Worm (Caenorhabditis elegans) whole organism, late embryonic: ENCODE data around the gene scl-11.

Source experiments
- Y22D7AL.16 ChIP-seq: sonication (generic microtip); optimal IDR thresholded peaks from 2 replicates; lab custom pipeline; 2016; ENCODE audit warnings: missing genetic modification characterization, missing compliant biosample characterization
- ama-1 ChIP-seq: fragments of 150-350 bp; optimal IDR thresholded peaks from 2 replicates; lab custom pipeline; 2014
- fkh-6 ChIP-seq: sonication (generic microtip); optimal IDR thresholded peaks from 2 replicates; lab custom pipeline; 2016; ENCODE audit warnings: missing genetic modification characterization, missing compliant biosample characterization
- odd-2 ChIP-seq: sonication (generic microtip); optimal IDR thresholded peaks from 2 replicates; lab custom pipeline; 2017; ENCODE audit warnings: antibody characterized with exemption, mild to moderate bottlenecking, missing genetic modification characterization, missing compliant biosample characterization
- pqm-1 ChIP-seq: sonication (generic microtip); optimal IDR thresholded peaks from 2 replicates; lab custom pipeline; 2016; ENCODE audit warnings: missing genetic modification characterization, missing compliant biosample characterization
- syd-9 ChIP-seq: sonication (generic microtip); optimal IDR thresholded peaks from 2 replicates; lab custom pipeline; 2016; ENCODE audit warnings: mild to moderate bottlenecking, missing genetic modification characterization, moderate library complexity, missing compliant biosample characterization

DNA sequence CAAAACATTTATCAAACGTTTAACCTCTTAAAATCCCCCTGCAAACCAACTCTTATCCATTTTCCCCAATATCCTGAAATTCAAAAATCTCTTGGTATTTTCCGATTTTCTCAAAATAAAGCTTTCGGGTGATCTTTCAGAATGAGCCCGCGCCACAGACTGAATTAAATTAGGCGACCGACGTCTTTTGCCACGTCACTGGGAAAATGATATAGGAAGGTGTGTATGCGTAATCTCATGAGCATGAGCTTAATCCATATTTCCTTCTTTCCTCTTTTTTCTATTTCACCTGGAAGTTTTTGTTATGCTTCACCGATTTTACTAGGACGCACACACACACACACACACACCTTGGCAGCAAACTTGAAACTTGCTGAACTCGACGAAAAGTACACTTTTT is 30.2 kb upstream of the scl-11 start:
- TF ChIP-seq fkh-6 (no peak), pqm-1 (tag; lab: Kevin White, UChicago) (no peak), syd-9 (tag; lab: Kevin White, UChicago) (no peak), ama-1 (lab: Kevin White, UChicago) (no peak), odd-2 (tag; lab: Kevin White, UChicago) (no peak), Y22D7AL.16 (tag; lab: Kevin White, UChicago) (no peak)
